Fruit fly (Drosophila melanogaster) whole organism, embryonic: ENCODE measurements around the gene CG12056.

Source experiments
- Asciz ChIP-seq: fragments of 200-800 bp; sonication (Bioruptor generic); optimal IDR thresholded peaks from 2 replicates; lab custom pipeline; 2017; ENCODE audit warnings: missing biosample characterization, mild to moderate bottlenecking, missing genetic modification characterization, missing genetic modification reagents
- BEAF-32 ChIP-seq: fragments of 200-800 bp; sonication (Bioruptor generic); optimal IDR thresholded peaks from 3 replicates; lab custom pipeline; 2017; ENCODE audit warnings: missing biosample characterization, missing genetic modification characterization, mild to moderate bottlenecking, moderate library complexity, missing genetic modification reagents
- CG10274 ChIP-seq: fragments of 200-800 bp; sonication (Bioruptor generic); optimal IDR thresholded peaks from 3 replicates; lab custom pipeline; 2017; ENCODE audit warnings: missing biosample characterization, mild to moderate bottlenecking, missing genetic modification characterization
- CG1233 ChIP-seq: fragments of 200-800 bp; sonication (Bioruptor generic); optimal IDR thresholded peaks from 4 replicates; lab custom pipeline; 2018; ENCODE audit warnings: missing biosample characterization, mild to moderate bottlenecking, missing genetic modification characterization
- CG13624 ChIP-seq: fragments of 200-800 bp; sonication (Bioruptor generic); optimal IDR thresholded peaks from 2 replicates; lab custom pipeline; 2016; ENCODE audit warnings: missing biosample characterization, missing genetic modification characterization
- CG13775 ChIP-seq: fragments of 200-800 bp; sonication (Bioruptor generic); optimal IDR thresholded peaks from 3 replicates; lab custom pipeline; 2017; ENCODE audit warnings: missing biosample characterization, mild to moderate bottlenecking, missing genetic modification characterization
- CG14014 ChIP-seq: fragments of 200-800 bp; sonication (Bioruptor generic); IDR thresholded peaks from 2 replicates; pipeline ENCODE4 v1.3.6; 2022; ENCODE audit warnings: missing biosample characterization, missing genetic modification characterization
- CG16863 ChIP-seq: fragments of 200-800 bp; sonication (Bioruptor generic); optimal IDR thresholded peaks from 3 replicates; lab custom pipeline; 2016; ENCODE audit warnings: missing biosample characterization, missing genetic modification characterization
- CG17359 ChIP-seq: fragments of 200-800 bp; sonication (Bioruptor generic); optimal IDR thresholded peaks from 3 replicates; lab custom pipeline; 2018; ENCODE audit warnings: missing biosample characterization, mild to moderate bottlenecking, missing genetic modification characterization, moderate library complexity
- CG17361 ChIP-seq: fragments of 200-800 bp; sonication (Bioruptor generic); IDR thresholded peaks from 3 replicates; pipeline ENCODE4 v1.3.6; 2022; ENCODE audit warnings: missing biosample characterization, missing genetic modification characterization
- CG5180 ChIP-seq: fragments of 200-800 bp; sonication (Bioruptor generic); optimal IDR thresholded peaks from 3 replicates; lab custom pipeline; 2017; ENCODE audit warnings: missing biosample characterization, missing genetic modification characterization, mild to moderate bottlenecking, moderate library complexity, missing genetic modification reagents
- CG5953 ChIP-seq: fragments of 200-800 bp; sonication (Bioruptor generic); IDR thresholded peaks from 2 replicates; pipeline ENCODE4 v1.3.6; 2022; ENCODE audit warnings: missing biosample characterization, missing genetic modification characterization
- CG8281 ChIP-seq: fragments of 200-800 bp; sonication (Bioruptor generic); optimal IDR thresholded peaks from 2 replicates; lab custom pipeline; 2018; ENCODE audit warnings: missing biosample characterization, mild to moderate bottlenecking, missing genetic modification characterization, moderate library complexity
- CG9932 ChIP-seq: fragments of 200-800 bp; sonication (Bioruptor generic); IDR thresholded peaks from 2 replicates; pipeline ENCODE4 v1.3.6; 2022; ENCODE audit warnings: missing biosample characterization, missing genetic modification characterization
- CkIIα-i1 ChIP-seq: fragments of 200-800 bp; sonication (Bioruptor generic); IDR thresholded peaks from 2 replicates; pipeline ENCODE4 v1.3.6; 2022; ENCODE audit warnings: missing biosample characterization, missing genetic modification characterization
- D19A ChIP-seq: fragments of 200-800 bp; optimal IDR thresholded peaks from 3 replicates; lab custom pipeline; 2019; ENCODE audit warnings: missing biosample characterization, mild to moderate bottlenecking, missing genetic modification characterization, moderate library complexity
- Eip74EF ChIP-seq, 2 experiments: fragments of 200-800 bp in 1 of 2; fragments of >200 bp in 1 of 2; sonication (Bioruptor generic) in 1 of 2; optimal IDR thresholded peaks; 2 replicates each; lab custom pipeline; 2017 to 2019; ENCODE audit warnings: missing biosample characterization in 2 of 2, missing genetic modification characterization in 2 of 2, mild to moderate bottlenecking in 1 of 2, moderate library complexity in 1 of 2
- HLH3B ChIP-seq: fragments of 200-800 bp; sonication (Bioruptor generic); IDR thresholded peaks from 2 replicates; pipeline ENCODE4 v1.3.6; 2022; ENCODE audit warnings: missing biosample characterization, missing genetic modification characterization
- Hmr ChIP-seq: fragments of 200-800 bp; sonication (Bioruptor generic); optimal IDR thresholded peaks from 3 replicates; lab custom pipeline; 2017; ENCODE audit warnings: mild to moderate bottlenecking, missing biosample characterization, missing genetic modification reagents, missing genetic modification characterization
- Hr51 ChIP-seq, 2 experiments: fragments of 200-800 bp; sonication (Bioruptor generic); optimal IDR thresholded peaks; 2 replicates in 1 of 2; 3 replicates in 1 of 2; lab custom pipeline; 2016 to 2018; ENCODE audit warnings: missing biosample characterization in 2 of 2, missing genetic modification characterization in 2 of 2, mild to moderate bottlenecking in 1 of 2, moderate library complexity in 1 of 2
- MTF-1 ChIP-seq: fragments of 200-800 bp; sonication (Bioruptor generic); optimal IDR thresholded peaks from 2 replicates; lab custom pipeline; 2018; ENCODE audit warnings: missing biosample characterization, mild to moderate bottlenecking, missing genetic modification characterization, borderline replicate concordance
- Meics ChIP-seq: fragments of 200-800 bp; sonication (Bioruptor generic); optimal IDR thresholded peaks from 2 replicates; lab custom pipeline; 2017; ENCODE audit warnings: missing biosample characterization, mild to moderate bottlenecking, missing genetic modification characterization
- NK7.1 ChIP-seq: fragments of 200-800 bp; sonication (Bioruptor generic); optimal IDR thresholded peaks from 3 replicates; lab custom pipeline; 2016; ENCODE audit warnings: missing biosample characterization, missing genetic modification characterization
- Neu2 ChIP-seq: fragments of 200-800 bp; sonication (Bioruptor generic); optimal IDR thresholded peaks from 3 replicates; lab custom pipeline; 2016; ENCODE audit warnings: missing biosample characterization, missing genetic modification characterization, borderline replicate concordance
- Oaz ChIP-seq: fragments of 200-800 bp; sonication (Bioruptor generic); IDR thresholded peaks from 2 replicates; pipeline ENCODE4 v1.3.6; 2022; ENCODE audit warnings: missing biosample characterization, missing genetic modification characterization
- Scr ChIP-seq: fragments of 200-800 bp; sonication (Bioruptor generic); IDR thresholded peaks from 2 replicates; pipeline ENCODE4 v1.3.6; 2022; ENCODE audit warnings: missing biosample characterization, missing genetic modification characterization; ENCODE audit not compliant: partially characterized antibody
- Sox100B ChIP-seq: fragments of 200-800 bp; sonication (Bioruptor generic); optimal IDR thresholded peaks from 3 replicates; lab custom pipeline; 2018; ENCODE audit warnings: missing biosample characterization, mild to moderate bottlenecking, missing genetic modification characterization
- TFAM ChIP-seq: fragments of 200-800 bp; sonication (Bioruptor generic); optimal IDR thresholded peaks from 2 replicates; lab custom pipeline; 2017; ENCODE audit warnings: missing biosample characterization, missing genetic modification characterization, inconsistent platforms
- cad ChIP-seq: fragments of >200 bp; optimal IDR thresholded peaks from 2 replicates; lab custom pipeline; 2017; ENCODE audit warnings: missing biosample characterization, missing genetic modification characterization
- cg ChIP-seq: fragments of 200-800 bp; sonication (Bioruptor generic); optimal IDR thresholded peaks from 3 replicates; lab custom pipeline; 2019; ENCODE audit warnings: missing biosample characterization, mild to moderate bottlenecking, missing genetic modification characterization, moderate library complexity
- chinmo ChIP-seq: fragments of 200-800 bp; sonication (Bioruptor generic); IDR thresholded peaks from 4 replicates; pipeline ENCODE4 v1.3.6; 2022; ENCODE audit warnings: missing biosample characterization, missing genetic modification characterization; ENCODE audit not compliant: partially characterized antibody
- exex ChIP-seq: fragments of 200-800 bp; sonication (Bioruptor generic); optimal IDR thresholded peaks from 4 replicates; lab custom pipeline; 2018; ENCODE audit warnings: missing biosample characterization, mild to moderate bottlenecking, missing genetic modification characterization, moderate library complexity
- gsb-n ChIP-seq: fragments of 200-800 bp; sonication (Bioruptor generic); optimal IDR thresholded peaks from 3 replicates; lab custom pipeline; 2018; ENCODE audit warnings: missing biosample characterization, mild to moderate bottlenecking, missing genetic modification characterization
- h ChIP-seq: fragments of >200 bp; optimal IDR thresholded peaks from 2 replicates; lab custom pipeline; 2017
- hbn ChIP-seq: fragments of 200-800 bp; sonication (Bioruptor generic); IDR thresholded peaks from 2 replicates; pipeline ENCODE4 v1.3.6; 2022; ENCODE audit warnings: missing biosample characterization, missing genetic modification characterization; ENCODE audit not compliant: partially characterized antibody
- hth ChIP-seq: fragments of >200 bp; optimal IDR thresholded peaks from 2 replicates; lab custom pipeline; 2017; ENCODE audit warnings: inconsistent platforms
- klu ChIP-seq: fragments of 200-800 bp; sonication (Bioruptor generic); IDR thresholded peaks from 2 replicates; pipeline ENCODE4 v1.3.6; 2022; ENCODE audit warnings: missing biosample characterization, missing genetic modification characterization
- lbe ChIP-seq: fragments of 200-800 bp; sonication (Bioruptor generic); optimal IDR thresholded peaks from 2 replicates; lab custom pipeline; 2016; ENCODE audit warnings: missing biosample characterization, mild to moderate bottlenecking, missing genetic modification characterization
- lov ChIP-seq, 2 experiments: fragments of 200-800 bp in 1 of 2; fragments of >200 bp in 1 of 2; sonication (Bioruptor generic) in 1 of 2; IDR thresholded peaks in 1 of 2; optimal IDR thresholded peaks in 1 of 2; 2 replicates in 1 of 2; 3 replicates in 1 of 2; pipeline versions ENCODE4 v1.3.6 to Lab custom; 2017 to 2022; ENCODE audit warnings: missing biosample characterization in 1 of 2, missing genetic modification characterization in 1 of 2
- onecut ChIP-seq: fragments of 200-800 bp; sonication (Bioruptor generic); IDR thresholded peaks from 2 replicates; pipeline ENCODE4 v1.3.6; 2022; ENCODE audit warnings: missing biosample characterization, missing genetic modification characterization
- pb ChIP-seq: fragments of 200-800 bp; sonication (Bioruptor generic); optimal IDR thresholded peaks from 3 replicates; lab custom pipeline; 2016; ENCODE audit warnings: missing biosample characterization, missing genetic modification characterization
- pnt ChIP-seq: fragments of 200-800 bp; sonication (Bioruptor generic); optimal IDR thresholded peaks from 3 replicates; lab custom pipeline; 2016; ENCODE audit warnings: missing biosample characterization, missing genetic modification characterization
- repo ChIP-seq: fragments of 200-800 bp; sonication (Bioruptor generic); optimal IDR thresholded peaks from 2 replicates; lab custom pipeline; 2016; ENCODE audit warnings: missing biosample characterization, missing genetic modification characterization
- row ChIP-seq: fragments of 200-800 bp; sonication (Bioruptor generic); IDR thresholded peaks from 3 replicates; pipeline ENCODE4 v1.3.6; 2022; ENCODE audit warnings: missing biosample characterization, missing genetic modification characterization
- schlank ChIP-seq: fragments of 200-800 bp; sonication (Bioruptor generic); optimal IDR thresholded peaks from 2 replicates; lab custom pipeline; 2018; ENCODE audit warnings: missing biosample characterization, mild to moderate bottlenecking, missing genetic modification characterization
- ssp ChIP-seq: fragments of 200-800 bp; sonication (Bioruptor generic); IDR thresholded peaks from 2 replicates; pipeline ENCODE4 v1.3.6; 2022; ENCODE audit warnings: missing biosample characterization, missing genetic modification characterization
- tap ChIP-seq: fragments of 200-800 bp; optimal IDR thresholded peaks from 3 replicates; lab custom pipeline; 2019; ENCODE audit warnings: missing biosample characterization, mild to moderate bottlenecking, missing genetic modification characterization, moderate library complexity
- unc-4 ChIP-seq: fragments of 200-800 bp; sonication (Bioruptor generic); IDR thresholded peaks from 2 replicates; pipeline ENCODE4 v1.3.6; 2022; ENCODE audit warnings: missing biosample characterization, missing genetic modification characterization; ENCODE audit not compliant: partially characterized antibody
- vvl ChIP-seq: fragments of 200-800 bp; sonication (Bioruptor generic); IDR thresholded peaks from 2 replicates; pipeline ENCODE4 v1.3.6; 2022; ENCODE audit warnings: missing biosample characterization, missing genetic modification characterization
- wor ChIP-seq: fragments of 200-800 bp; sonication (Bioruptor generic); IDR thresholded peaks from 2 replicates; pipeline ENCODE4 v1.3.6; 2022; ENCODE audit warnings: missing biosample characterization, missing genetic modification characterization
- zfh1 ChIP-seq: fragments of 200-800 bp; sonication (Bioruptor generic); IDR thresholded peaks from 3 replicates; pipeline ENCODE4 v1.3.6; 2022; ENCODE audit warnings: missing biosample characterization, missing genetic modification characterization

The CG12056 gene

dm6 chrX:9223182-9223581 is 30.7 kb downstream of the CG12056 start, which contains the start of gene t:
Gene t (minus strand): TSS chrX:9223257.
- no peak for TF ChIP-seq klu (GFP tag; lab: Robert Waterston, UW)
- TF ChIP-seq lbe: no peak
- TF ChIP-seq cad (GFP tag; lab: Kevin White, UChicago): no peak
- TF ChIP-seq wor (GFP tag; lab: Robert Waterston, UW): no peak
- no peak for TF ChIP-seq hbn
- TF ChIP-seq onecut (GFP tag; lab: Robert Waterston, UW): peak; percentile 58
- no peak for TF ChIP-seq CG13624
- no peak for TF ChIP-seq schlank (tag; lab: Kevin White, UChicago)
- no peak for TF ChIP-seq tap
- TF ChIP-seq NK7.1 (GFP tag; lab: Kevin White, UChicago): no peak
- no peak for TF ChIP-seq vvl (GFP tag; lab: Robert Waterston, UW)
- TF ChIP-seq zfh1 (GFP tag; lab: Robert Waterston, UW): no peak
- no peak for TF ChIP-seq Neu2 (GFP tag; lab: Kevin White, UChicago)
- TF ChIP-seq CkIIα-i1: no peak
- no peak for TF ChIP-seq CG8281 (tag; lab: Kevin White, UChicago)
- TF ChIP-seq repo: no peak
- no peak for TF ChIP-seq Eip74EF (GFP tag; optimal IDR thresholded peaks at IDR 0.05; lab: Kevin White, UChicago)
- TF ChIP-seq pnt (GFP tag; lab: Kevin White, UChicago): no peak
- TF ChIP-seq Hmr (GFP tag; lab: Kevin White, UChicago): peak; percentile 13
- 0 out of 4 replicates have a peak, but pooled peaks have one; percentile 29 for TF ChIP-seq chinmo (GFP tag; lab: Robert Waterston, UW)
- TF ChIP-seq hth: no peak
- TF ChIP-seq TFAM (GFP tag; lab: Kevin White, UChicago): no peak
- no peak for TF ChIP-seq ssp
- TF ChIP-seq CG14014 (GFP tag; lab: Robert Waterston, UW): no peak
- no peak for TF ChIP-seq CG17359 (tag; lab: Kevin White, UChicago)
- TF ChIP-seq CG13775 (GFP tag; lab: Kevin White, UChicago): no peak
- no peak for TF ChIP-seq pb (GFP tag; lab: Kevin White, UChicago)
- TF ChIP-seq Sox100B: no peak
- TF ChIP-seq row (GFP tag; lab: Robert Waterston, UW): peak; percentile 28; the same call in 1 of the 3 replicates
- TF ChIP-seq MTF-1 (GFP tag; lab: Kevin White, UChicago): no peak
- no peak for TF ChIP-seq CG1233 (GFP tag; lab: Kevin White, UChicago)
- TF ChIP-seq CG9932: 0 out of 2 replicates have a peak, but pooled peaks have one; percentile 21
- no peak for TF ChIP-seq D19A (tag; lab: Kevin White, UChicago)
- TF ChIP-seq lov (optimal IDR thresholded peaks at IDR 0.05; lab: Kevin White, UChicago): no peak
- TF ChIP-seq lov (GFP tag; IDR thresholded peaks at IDR 0.05; lab: Robert Waterston, UW): no peak
- no peak for TF ChIP-seq exex (tag; lab: Kevin White, UChicago)
- TF ChIP-seq HLH3B (GFP tag; lab: Robert Waterston, UW): no peak
- no peak for TF ChIP-seq CG10274 (GFP tag; lab: Kevin White, UChicago)
- TF ChIP-seq CG5953 (GFP tag; lab: Robert Waterston, UW): no peak
- peak; percentile 22; the same call in 1 of the 2 replicates for TF ChIP-seq Scr
- TF ChIP-seq gsb-n (tag; lab: Kevin White, UChicago): no peak
- no peak for TF ChIP-seq unc-4 (GFP tag; lab: Robert Waterston, UW)
- no peak for TF ChIP-seq CG17361
- no peak for TF ChIP-seq CG16863
- TF ChIP-seq Hr51 (GFP tag; optimal IDR thresholded peaks at IDR 0.05; lab: Kevin White, UChicago): no peak
- TF ChIP-seq Meics (GFP tag; lab: Kevin White, UChicago): peak; percentile 12
- TF ChIP-seq cg (GFP tag; lab: Kevin White, UChicago): no peak
- no peak for TF ChIP-seq CG5180 (GFP tag; lab: Kevin White, UChicago)
- TF ChIP-seq h: no peak
- no peak for TF ChIP-seq Asciz
- TF ChIP-seq BEAF-32 (GFP tag; lab: Kevin White, UChicago): no peak
- TF ChIP-seq Oaz (GFP tag; lab: Robert Waterston, UW): no peak
